Worm (Caenorhabditis elegans) whole organism, L4 larva: ENCODE results near the gene F22F7.12.

Source experiments
- cey-2 ChIP-seq: sonication (generic microtip); optimal IDR thresholded peaks from 3 replicates; lab custom pipeline; 2017; ENCODE audit warnings: missing genetic modification characterization, mild to moderate bottlenecking, missing compliant biosample characterization, antibody characterized with exemption, borderline replicate concordance; ENCODE audit not compliant: insufficient read depth
- egl-27 ChIP-seq: sonication (generic microtip); optimal IDR thresholded peaks from 3 replicates; lab custom pipeline; 2017; ENCODE audit warnings: missing biosample characterization, missing genetic modification reagents, missing genetic modification characterization
- jun-1 ChIP-seq: fragments of 150-350 bp; optimal IDR thresholded peaks from 2 replicates; lab custom pipeline; 2014; ENCODE audit warnings: missing biosample characterization, missing genetic modification reagents, missing genetic modification characterization
- nhr-10 ChIP-seq: fragments of 150-350 bp; optimal IDR thresholded peaks from 2 replicates; lab custom pipeline; 2014; ENCODE audit warnings: missing biosample characterization, missing genetic modification characterization
- zag-1 ChIP-seq: fragments of 150-350 bp; optimal IDR thresholded peaks from 2 replicates; lab custom pipeline; 2014; ENCODE audit warnings: missing biosample characterization, missing genetic modification characterization
- ztf-11 ChIP-seq: fragments of 150-350 bp; optimal IDR thresholded peaks from 2 replicates; lab custom pipeline; 2014; ENCODE audit warnings: missing biosample characterization, missing genetic modification characterization

DNA sequence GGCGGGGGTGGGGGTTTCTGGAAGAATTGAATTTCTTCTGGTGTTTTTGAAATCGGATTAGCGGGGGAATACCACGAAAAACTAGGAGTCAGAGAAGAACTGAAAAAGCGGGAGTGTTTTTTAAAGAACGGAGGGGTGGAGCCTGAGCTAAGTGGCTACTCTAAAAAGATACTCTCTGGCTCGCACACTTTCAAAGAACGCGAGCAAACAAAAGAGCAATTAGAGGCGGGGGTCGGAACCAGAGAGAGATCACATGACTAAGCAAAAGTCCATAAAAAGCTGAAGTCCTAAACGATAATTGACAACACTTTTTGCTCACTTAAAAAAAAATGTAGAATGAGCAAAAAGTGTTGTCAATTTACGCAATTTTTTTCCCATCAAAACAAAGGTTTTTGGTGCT is 10.0 kb downstream of the F22F7.12 start:
- TF ChIP-seq jun-1 (no peak), cey-2 (no peak), egl-27 (tag; lab: Kevin White, UChicago) (no peak), zag-1 (tag; lab: Kevin White, UChicago) (no peak), nhr-10 (tag; lab: Kevin White, UChicago) (no peak), ztf-11 (tag; lab: Kevin White, UChicago) (no peak)
